Worm (Caenorhabditis elegans): Measurements from ENCODE around the gene mig-21.

DNA sequence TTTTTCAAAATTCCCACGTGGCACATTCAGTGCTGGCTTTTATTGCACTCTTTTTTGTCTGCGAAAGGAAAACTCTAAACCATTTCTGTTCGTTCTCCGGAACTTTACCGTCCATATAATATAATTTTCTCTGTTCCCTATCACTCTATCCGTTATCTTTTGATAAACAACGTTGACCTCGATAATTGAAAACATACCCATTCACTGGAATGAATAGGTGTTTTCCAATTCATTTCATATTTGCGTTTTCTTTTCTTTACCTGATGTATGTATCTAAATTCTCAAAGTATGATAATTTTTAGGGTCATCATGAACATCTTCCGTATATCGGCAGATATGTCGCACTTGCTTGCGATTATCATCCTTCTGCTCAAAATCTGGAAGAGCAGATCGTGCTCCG is 28.6 kb upstream of the mig-21 start, which contains the start of gene erd-2.2:
- TF ChIP-seq F16B12.6 (tag; optimal IDR thresholded peaks at IDR 0.05), result no peak
- no peak for TF ChIP-seq nhr-77 (tag; optimal IDR thresholded peaks at IDR 0.05)
- no peak for TF ChIP-seq fkh-8 (tag; optimal IDR thresholded peaks at IDR 0.05)
- TF ChIP-seq dpl-1 (GFP tag; optimal IDR thresholded peaks at IDR 0.05), result no peak
- no peak for TF ChIP-seq ama-1 (optimal IDR thresholded peaks at IDR 0.05)
- TF ChIP-seq fkh-4 (tag; optimal IDR thresholded peaks at IDR 0.05; ENCODE audit: borderline replicate concordance), result no peak
- no peak for TF ChIP-seq pqm-1 (tag; optimal IDR thresholded peaks at IDR 0.05)
- TF ChIP-seq nhr-84 (tag; optimal IDR thresholded peaks at IDR 0.05), result no peak
- TF ChIP-seq skn-1 (tag; optimal IDR thresholded peaks at IDR 0.05), result no peak
- TF ChIP-seq lir-3 (tag; optimal IDR thresholded peaks at IDR 0.05; ENCODE audit: poor library complexity), result no peak
- TF ChIP-seq lin-15B (tag; optimal IDR thresholded peaks at IDR 0.05), result no peak
- TF ChIP-seq nhr-11 (tag; optimal IDR thresholded peaks at IDR 0.05), result no peak
